Worm (Caenorhabditis elegans) whole organism, young adult: ENCODE measurements around the gene abu-9.

ENCODE experiments used
- B0019.2 ChIP-seq: fragments of 200-800 bp; sonication (Bioruptor generic); conservative IDR thresholded peaks from 2 replicates; pipeline ENCODE4 v1.3.6; 2022; ENCODE audit warnings: missing genetic modification reagents, missing genetic modification characterization, missing compliant biosample characterization
- B0336.3 ChIP-seq: fragments of 200-800 bp; sonication (Bioruptor generic); IDR thresholded peaks from 2 replicates; pipeline ENCODE4 v1.3.6; 2022; ENCODE audit warnings: missing genetic modification characterization, missing compliant biosample characterization
- C06A6.2 ChIP-seq: fragments of 200-800 bp; sonication (Bioruptor generic); conservative IDR thresholded peaks from 2 replicates; pipeline ENCODE4 v1.3.6; 2022; ENCODE audit warnings: missing genetic modification characterization, missing compliant biosample characterization
- C17E4.6 ChIP-seq: fragments of 200-800 bp; sonication (Bioruptor generic); IDR thresholded peaks from 2 replicates; pipeline ENCODE4 v1.3.6; 2022; ENCODE audit warnings: missing genetic modification reagents, missing genetic modification characterization, missing compliant biosample characterization
- F23B12.7 ChIP-seq: sonication (generic microtip); optimal IDR thresholded peaks from 2 replicates; lab custom pipeline; 2017; ENCODE audit warnings: missing genetic modification characterization, mild to moderate bottlenecking, missing compliant biosample characterization, antibody characterized with exemption, moderate library complexity; ENCODE audit not compliant: insufficient read depth
- F33H1.4 ChIP-seq: fragments of 200-800 bp; sonication (Bioruptor generic); IDR thresholded peaks from 2 replicates; pipeline ENCODE4 v1.3.6; 2022; ENCODE audit warnings: missing genetic modification reagents, missing genetic modification characterization, missing compliant biosample characterization
- F37B4.10 ChIP-seq: fragments of 200-800 bp; sonication (Bioruptor generic); IDR thresholded peaks from 2 replicates; pipeline ENCODE4 v1.3.6; 2022; ENCODE audit warnings: missing genetic modification characterization, missing compliant biosample characterization
- F39B2.1 ChIP-seq: fragments of 200-800 bp; sonication (Bioruptor generic); IDR thresholded peaks from 2 replicates; pipeline ENCODE4 v1.3.6; 2022; ENCODE audit warnings: missing genetic modification reagents, missing genetic modification characterization, missing compliant biosample characterization
- F55B11.4 ChIP-seq: sonication (generic microtip); optimal IDR thresholded peaks from 2 replicates; lab custom pipeline; 2016; ENCODE audit warnings: missing compliant biosample characterization, missing genetic modification characterization, borderline replicate concordance; ENCODE audit not compliant: insufficient read depth
- F57C9.4 ChIP-seq: sonication (generic microtip); optimal IDR thresholded peaks from 2 replicates; lab custom pipeline; 2017; ENCODE audit warnings: mild to moderate bottlenecking, missing genetic modification characterization, missing compliant biosample characterization
- K11D2.4 ChIP-seq: fragments of 200-800 bp; sonication (Bioruptor generic); IDR thresholded peaks from 2 replicates; pipeline ENCODE4 v1.3.6; 2022; ENCODE audit warnings: missing genetic modification reagents, missing genetic modification characterization, missing compliant biosample characterization
- K12H6.12 ChIP-seq: fragments of 200-800 bp; sonication (Bioruptor generic); optimal IDR thresholded peaks from 2 replicates; lab custom pipeline; 2018; ENCODE audit warnings: mild to moderate bottlenecking, missing genetic modification characterization, missing compliant biosample characterization
- Y56A3A.18 ChIP-seq: fragments of 200-800 bp; sonication (Bioruptor generic); IDR thresholded peaks from 2 replicates; pipeline ENCODE4 v1.3.6; 2022; ENCODE audit warnings: missing genetic modification reagents, missing genetic modification characterization, missing compliant biosample characterization
- Y79H2A.3 ChIP-seq: fragments of 200-800 bp; sonication (Bioruptor generic); conservative IDR thresholded peaks from 2 replicates; pipeline ENCODE4 v1.3.6; 2022; ENCODE audit warnings: missing genetic modification reagents, missing genetic modification characterization, missing compliant biosample characterization
- Y95B8A.8 ChIP-seq: fragments of 200-800 bp; sonication (Bioruptor generic); IDR thresholded peaks from 2 replicates; pipeline ENCODE4 v1.3.6; 2022; ENCODE audit warnings: missing genetic modification reagents, missing genetic modification characterization, missing compliant biosample characterization
- ZK185.1 ChIP-seq: sonication (generic microtip); optimal IDR thresholded peaks from 2 replicates; lab custom pipeline; 2016; ENCODE audit warnings: mild to moderate bottlenecking, missing genetic modification characterization, missing compliant biosample characterization; ENCODE audit not compliant: poor library complexity, severe bottlenecking
- akir-1 ChIP-seq: fragments of 200-800 bp; sonication (Bioruptor generic); optimal IDR thresholded peaks from 2 replicates; lab custom pipeline; 2018; ENCODE audit warnings: mild to moderate bottlenecking, missing genetic modification characterization, moderate library complexity, missing compliant biosample characterization
- ama-1 ChIP-seq, 3 experiments: fragments of 150-350 bp in 1 of 3; sonication (generic microtip) in 2 of 3; optimal IDR thresholded peaks; 2 replicates each; lab custom pipeline; 2014 to 2018; ENCODE audit warnings: missing biosample characterization in 2 of 3, missing genetic modification characterization in 2 of 3, missing genetic modification reagents in 2 of 3
- aptf-2 ChIP-seq: fragments of 200-800 bp; sonication (Bioruptor generic); conservative IDR thresholded peaks from 2 replicates; pipeline ENCODE4 v1.3.6; 2022; ENCODE audit warnings: missing genetic modification reagents, missing genetic modification characterization, missing compliant biosample characterization
- attf-3 ChIP-seq: fragments of 200-800 bp; sonication (Bioruptor generic); conservative IDR thresholded peaks from 2 replicates; pipeline ENCODE4 v1.3.6; 2022; ENCODE audit warnings: missing genetic modification reagents, missing genetic modification characterization, missing compliant biosample characterization
- ceh-27 ChIP-seq: fragments of 200-800 bp; sonication (Bioruptor generic); optimal IDR thresholded peaks from 2 replicates; lab custom pipeline; 2018; ENCODE audit warnings: mild to moderate bottlenecking, missing genetic modification characterization, moderate library complexity, missing compliant biosample characterization
- ceh-79 ChIP-seq: sonication (generic microtip); optimal IDR thresholded peaks from 2 replicates; lab custom pipeline; 2017; ENCODE audit warnings: mild to moderate bottlenecking, missing genetic modification characterization, missing compliant biosample characterization
- dox-1 ChIP-seq: fragments of 200-800 bp; sonication (Bioruptor generic); IDR thresholded peaks from 2 replicates; pipeline ENCODE4 v1.3.6; 2022; ENCODE audit warnings: missing genetic modification reagents, missing genetic modification characterization, missing compliant biosample characterization
- egl-18 ChIP-seq: fragments of 200-800 bp; sonication (Bioruptor generic); IDR thresholded peaks from 2 replicates; pipeline ENCODE4 v1.3.6; 2022; ENCODE audit warnings: missing genetic modification reagents, missing genetic modification characterization, missing compliant biosample characterization
- egrh-3 ChIP-seq: fragments of 200-800 bp; sonication (Bioruptor generic); IDR thresholded peaks from 2 replicates; pipeline ENCODE4 v1.3.6; 2022; ENCODE audit warnings: missing genetic modification reagents, missing genetic modification characterization, missing compliant biosample characterization
- ekl-4 ChIP-seq: fragments of 200-800 bp; sonication (Bioruptor generic); IDR thresholded peaks from 2 replicates; pipeline ENCODE4 v1.3.6; 2022; ENCODE audit warnings: missing genetic modification reagents, missing genetic modification characterization, missing compliant biosample characterization
- fkh-3 ChIP-seq: sonication (generic microtip); optimal IDR thresholded peaks from 2 replicates; lab custom pipeline; 2016; ENCODE audit warnings: mild to moderate bottlenecking, missing genetic modification characterization, missing compliant biosample characterization
- gei-17 ChIP-seq: fragments of 200-800 bp; sonication (Bioruptor generic); optimal IDR thresholded peaks from 2 replicates; lab custom pipeline; 2018; ENCODE audit warnings: mild to moderate bottlenecking, missing genetic modification characterization, missing compliant biosample characterization
- hlh-26 ChIP-seq: fragments of 200-800 bp; sonication (Bioruptor generic); conservative IDR thresholded peaks from 2 replicates; pipeline ENCODE4 v1.3.6; 2022; ENCODE audit warnings: missing genetic modification reagents, missing genetic modification characterization, missing compliant biosample characterization
- hsf-1 ChIP-seq: fragments of 200-800 bp; sonication (Bioruptor generic); IDR thresholded peaks from 2 replicates; pipeline ENCODE4 v1.3.6; 2022; ENCODE audit warnings: missing genetic modification reagents, missing genetic modification characterization, missing compliant biosample characterization
- let-526 ChIP-seq: fragments of 200-800 bp; sonication (Bioruptor generic); IDR thresholded peaks from 2 replicates; pipeline ENCODE4 v1.3.6; 2022; ENCODE audit warnings: missing genetic modification reagents, missing genetic modification characterization, missing compliant biosample characterization
- lin-40 ChIP-seq: sonication (generic microtip); optimal IDR thresholded peaks from 2 replicates; lab custom pipeline; 2016; ENCODE audit warnings: missing genetic modification characterization, mild to moderate bottlenecking, missing compliant biosample characterization, missing genotype, missing genetic modification reagents
- madf-10 ChIP-seq: sonication (generic microtip); optimal IDR thresholded peaks from 2 replicates; lab custom pipeline; 2016; ENCODE audit warnings: mild to moderate bottlenecking, missing genetic modification characterization, missing compliant biosample characterization
- madf-8 ChIP-seq: fragments of 200-800 bp; sonication (Bioruptor generic); conservative IDR thresholded peaks from 2 replicates; pipeline ENCODE4 v1.3.6; 2022; ENCODE audit warnings: missing genetic modification reagents, missing genetic modification characterization, missing compliant biosample characterization
- mel-28 ChIP-seq: sonication (generic microtip); optimal IDR thresholded peaks from 2 replicates; lab custom pipeline; 2016; ENCODE audit warnings: borderline replicate concordance, mild to moderate bottlenecking, missing genetic modification characterization, missing compliant biosample characterization
- mxl-1 ChIP-seq: sonication (generic microtip); optimal IDR thresholded peaks from 2 replicates; lab custom pipeline; 2016; ENCODE audit warnings: missing genetic modification characterization, missing compliant biosample characterization
- nfya-2 ChIP-seq: fragments of 200-800 bp; sonication (Bioruptor generic); IDR thresholded peaks from 2 replicates; pipeline ENCODE4 v1.3.6; 2022; ENCODE audit warnings: missing genetic modification reagents, missing genetic modification characterization, missing compliant biosample characterization
- nfyb-1 ChIP-seq: fragments of 200-800 bp; sonication (Bioruptor generic); IDR thresholded peaks from 2 replicates; pipeline ENCODE4 v1.3.6; 2022; ENCODE audit warnings: missing genetic modification reagents, missing genetic modification characterization, missing compliant biosample characterization
- nhr-120 ChIP-seq: fragments of 200-800 bp; sonication (Bioruptor generic); IDR thresholded peaks from 2 replicates; pipeline ENCODE4 v1.3.6; 2022; ENCODE audit warnings: missing genetic modification characterization, missing compliant biosample characterization
- nhr-179 ChIP-seq: sonication (generic microtip); optimal IDR thresholded peaks from 2 replicates; lab custom pipeline; 2016; ENCODE audit warnings: mild to moderate bottlenecking, missing genetic modification characterization, missing compliant biosample characterization
- nhr-27 ChIP-seq: fragments of 200-800 bp; sonication (Bioruptor generic); optimal IDR thresholded peaks from 2 replicates; lab custom pipeline; 2018; ENCODE audit warnings: mild to moderate bottlenecking, missing genetic modification characterization, moderate library complexity, missing compliant biosample characterization
- rec-8 ChIP-seq, 2 experiments: sonication (generic microtip); optimal IDR thresholded peaks; 2 replicates each; lab custom pipeline; 2016; ENCODE audit warnings: mild to moderate bottlenecking in 2 of 2, missing genetic modification characterization in 2 of 2, missing genetic modification reagents in 2 of 2, missing genotype in 2 of 2, missing biosample characterization in 1 of 2, missing compliant biosample characterization in 1 of 2, moderate library complexity in 1 of 2
- repo-1 ChIP-seq: sonication (generic microtip); optimal IDR thresholded peaks from 2 replicates; lab custom pipeline; 2017; ENCODE audit warnings: mild to moderate bottlenecking, missing genetic modification characterization, missing compliant biosample characterization
- sea-2 ChIP-seq: fragments of 200-800 bp; sonication (Bioruptor generic); IDR thresholded peaks from 2 replicates; pipeline ENCODE4 v1.3.6; 2022; ENCODE audit warnings: missing genetic modification characterization, missing compliant biosample characterization
- tbp1 ChIP-seq: fragments of 200-800 bp; sonication (Bioruptor generic); optimal IDR thresholded peaks from 2 replicates; lab custom pipeline; 2018; ENCODE audit warnings: mild to moderate bottlenecking, missing genetic modification characterization, missing compliant biosample characterization
- tbx-9 ChIP-seq: sonication (generic microtip); optimal IDR thresholded peaks from 2 replicates; lab custom pipeline; 2016; ENCODE audit warnings: borderline replicate concordance, missing genetic modification characterization, inconsistent platforms, missing compliant biosample characterization
- tlf-1 ChIP-seq: fragments of 200-800 bp; sonication (Bioruptor generic); optimal IDR thresholded peaks from 2 replicates; lab custom pipeline; 2018; ENCODE audit warnings: mild to moderate bottlenecking, missing genetic modification characterization, missing compliant biosample characterization
- ztf-18 ChIP-seq: sonication (generic microtip); optimal IDR thresholded peaks from 2 replicates; lab custom pipeline; 2016; ENCODE audit warnings: missing genotype, mild to moderate bottlenecking, missing genetic modification characterization, missing compliant biosample characterization
- ztf-6 ChIP-seq: fragments of 200-800 bp; sonication (Bioruptor generic); IDR thresholded peaks from 2 replicates; pipeline ENCODE4 v1.3.6; 2022; ENCODE audit warnings: missing genetic modification reagents, missing genetic modification characterization, missing compliant biosample characterization

The abu-9 gene

ce11 chrX:8368210-8368609 is 46.3 kb downstream of the abu-9 start (continued):
- no peak for TF ChIP-seq nfyb-1 (GFP tag; lab: Robert Waterston, UW)
- no peak for TF ChIP-seq aptf-2 (GFP tag; lab: Robert Waterston, UW)
- peak; percentile 34 for TF ChIP-seq ceh-27 (GFP tag; lab: Kevin White, UChicago)
- no peak for TF ChIP-seq F55B11.4 (tag; lab: Kevin White, UChicago)
- no peak for TF ChIP-seq B0019.2
- no peak for TF ChIP-seq ama-1 (optimal IDR thresholded peaks at IDR 0.05; lab: Kevin White, UChicago)
- TF ChIP-seq ama-1 (GFP tag; optimal IDR thresholded peaks at IDR 0.05; lab: Kevin White, UChicago) = no peak
- peak; percentile 93 for TF ChIP-seq ztf-18
- TF ChIP-seq B0336.3 = no peak; the same call in 1 of the 2 replicates
- no peak for TF ChIP-seq ekl-4 (GFP tag; lab: Robert Waterston, UW)
- TF ChIP-seq Y56A3A.18 = no peak
- no peak for TF ChIP-seq Y79H2A.3 (GFP tag; lab: Robert Waterston, UW)
- no peak for TF ChIP-seq gei-17 (GFP tag; lab: Kevin White, UChicago)
- TF ChIP-seq hlh-26 (GFP tag; lab: Robert Waterston, UW) = no peak
- no peak for TF ChIP-seq madf-8 (GFP tag; lab: Robert Waterston, UW)
- TF ChIP-seq ZK185.1 (tag; lab: Kevin White, UChicago) = no peak
- TF ChIP-seq nfya-2 (GFP tag; lab: Robert Waterston, UW) = no peak
- TF ChIP-seq hsf-1 (GFP tag; lab: Robert Waterston, UW) = no peak
- no peak for TF ChIP-seq C06A6.2 (GFP tag; lab: Robert Waterston, UW)
- TF ChIP-seq tlf-1 (GFP tag; lab: Kevin White, UChicago) = peak; percentile 8
- peak; percentile 29 for TF ChIP-seq F23B12.7 (tag; lab: Kevin White, UChicago)
- TF ChIP-seq madf-10 (tag; lab: Kevin White, UChicago) = peak; percentile 45
- TF ChIP-seq mel-28 (tag; lab: Kevin White, UChicago) = no peak
- no peak for TF ChIP-seq egl-18 (GFP tag; lab: Robert Waterston, UW)
- no peak for TF ChIP-seq Y95B8A.8 (GFP tag; lab: Robert Waterston, UW)
- no peak for TF ChIP-seq sea-2 (GFP tag; lab: Robert Waterston, UW)
- no peak for TF ChIP-seq F33H1.4
- no peak for TF ChIP-seq C17E4.6 (GFP tag; lab: Robert Waterston, UW)
- no peak; the same call in 1 of the 2 replicates for TF ChIP-seq dox-1
- TF ChIP-seq mxl-1 (tag; lab: Kevin White, UChicago) = no peak
- no peak for TF ChIP-seq ztf-6 (GFP tag; lab: Robert Waterston, UW)
- peak; percentile 65 for TF ChIP-seq K11D2.4
- 0 out of 2 replicates have a peak, but pooled peaks have one; percentile 53 for TF ChIP-seq let-526 (GFP tag; lab: Robert Waterston, UW)
- no peak for TF ChIP-seq akir-1 (GFP tag; lab: Kevin White, UChicago)
- no peak for TF ChIP-seq repo-1
- no peak for TF ChIP-seq F39B2.1
- TF ChIP-seq nhr-120 (GFP tag; lab: Robert Waterston, UW) = no peak
- TF ChIP-seq ceh-79 (tag; lab: Kevin White, UChicago) = no peak
- no peak for TF ChIP-seq tbx-9 (tag; lab: Kevin White, UChicago)
- no peak for TF ChIP-seq attf-3
- no peak for TF ChIP-seq egrh-3 (GFP tag; lab: Robert Waterston, UW)
- peak; percentile 78 for TF ChIP-seq lin-40 (tag; lab: Kevin White, UChicago)
- peak; percentile 53 for TF ChIP-seq K12H6.12
- no peak for TF ChIP-seq F57C9.4
- no peak for TF ChIP-seq nhr-27
- TF ChIP-seq F37B4.10 = no peak
- TF ChIP-seq tbp1 (GFP tag; lab: Kevin White, UChicago) = no peak
- no peak for TF ChIP-seq nhr-179 (tag; lab: Kevin White, UChicago)
- TF ChIP-seq rec-8 (tag; optimal IDR thresholded peaks at IDR 0.05; lab: Kevin White, UChicago) = no peak
- no peak for TF ChIP-seq fkh-3 (tag; lab: Kevin White, UChicago)
